Fruit fly (Drosophila melanogaster) whole organism: Measurements from ENCODE around the gene Sbp2.

Experiments used
- CG8478 ChIP-seq: fragments of >200 bp; optimal IDR thresholded peaks from 2 replicates; lab custom pipeline; 2018; ENCODE audit warnings: inconsistent platforms
- Dll ChIP-seq: fragments of >200 bp; optimal IDR thresholded peaks from 2 replicates; lab custom pipeline; 2017
- pan ChIP-seq: fragments of >200 bp; optimal IDR thresholded peaks from 2 replicates; lab custom pipeline; 2017
- usp ChIP-seq: fragments of >200 bp; optimal IDR thresholded peaks from 2 replicates; lab custom pipeline; 2017; ENCODE audit warnings: missing biosample characterization, missing genetic modification characterization, mixed read lengths

DNA sequence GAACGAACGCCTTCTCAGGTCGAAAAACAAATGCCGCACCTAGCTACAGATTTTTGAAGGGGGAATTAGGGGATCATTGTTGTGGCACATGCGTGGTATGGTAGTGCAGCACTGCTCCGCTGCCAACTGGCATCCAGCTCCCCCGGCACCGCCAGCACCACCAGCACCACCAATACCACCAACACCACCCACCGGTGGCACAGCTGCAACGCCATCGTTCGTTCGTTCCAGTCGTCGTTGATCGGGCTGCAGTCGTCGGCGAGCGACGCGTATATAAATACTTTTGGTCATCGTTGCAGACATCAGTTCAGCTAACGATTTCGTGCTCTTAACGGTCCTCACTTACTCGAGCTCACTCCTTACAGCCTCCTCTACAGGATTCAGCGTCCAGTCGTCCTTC lies 21.6 kb downstream of the Sbp2 start, which contains the start of gene CG34461:
- TF ChIP-seq usp (no peak), CG8478 (no peak), pan (no peak), Dll (lab: Kevin White, UChicago) (no peak)
